Worm (Caenorhabditis elegans) whole organism, late embryonic: ENCODE data around the gene C16C8.10.

Experiments
- C08G9.2 ChIP-seq: sonication (generic microtip); optimal IDR thresholded peaks from 2 replicates; lab custom pipeline; 2016; ENCODE audit warnings: mild to moderate bottlenecking, missing genetic modification characterization, moderate library complexity, missing compliant biosample characterization
- C38D4.7 ChIP-seq: fragments of 200-800 bp; sonication (Bioruptor generic); optimal IDR thresholded peaks from 2 replicates; lab custom pipeline; 2018; ENCODE audit warnings: mild to moderate bottlenecking, missing genetic modification characterization, moderate library complexity, missing compliant biosample characterization
- F13H6.1 ChIP-seq: sonication (generic microtip); optimal IDR thresholded peaks from 2 replicates; lab custom pipeline; 2016; ENCODE audit warnings: missing genetic modification characterization, missing compliant biosample characterization
- K02D7.2 ChIP-seq: sonication (generic microtip); optimal IDR thresholded peaks from 2 replicates; lab custom pipeline; 2017; ENCODE audit warnings: mild to moderate bottlenecking, missing genetic modification characterization, missing compliant biosample characterization
- K09A11.1 ChIP-seq: sonication (generic microtip); optimal IDR thresholded peaks from 2 replicates; lab custom pipeline; 2017; ENCODE audit warnings: antibody characterized with exemption, mild to moderate bottlenecking, missing genetic modification characterization, missing compliant biosample characterization; ENCODE audit not compliant: insufficient read depth
- T23F11.4 ChIP-seq: fragments of 200-800 bp; sonication (Bioruptor generic); optimal IDR thresholded peaks from 2 replicates; lab custom pipeline; 2018; ENCODE audit warnings: mild to moderate bottlenecking, missing genetic modification characterization, missing compliant biosample characterization
- Y22D7AL.16 ChIP-seq: sonication (generic microtip); optimal IDR thresholded peaks from 2 replicates; lab custom pipeline; 2016; ENCODE audit warnings: missing genetic modification characterization, missing compliant biosample characterization
- ahr-1 ChIP-seq: sonication (generic microtip); optimal IDR thresholded peaks from 2 replicates; lab custom pipeline; 2016; ENCODE audit warnings: missing genetic modification characterization, missing compliant biosample characterization
- ceh-2 ChIP-seq: sonication (generic microtip); optimal IDR thresholded peaks from 2 replicates; lab custom pipeline; 2016; ENCODE audit warnings: missing genotype, missing genetic modification characterization, missing compliant biosample characterization
- ceh-30 ChIP-seq: fragments of 150-350 bp; optimal IDR thresholded peaks from 2 replicates; lab custom pipeline; 2014; ENCODE audit warnings: missing biosample characterization, missing genetic modification characterization
- ceh-45 ChIP-seq: fragments of 200-800 bp; sonication (Bioruptor generic); IDR thresholded peaks from 2 replicates; pipeline ENCODE4 v1.3.6; 2022; ENCODE audit warnings: missing genetic modification reagents, missing genetic modification characterization, missing compliant biosample characterization
- ceh-48 ChIP-seq: sonication (generic microtip); optimal IDR thresholded peaks from 2 replicates; lab custom pipeline; 2016; ENCODE audit warnings: missing genetic modification characterization, inconsistent platforms, missing compliant biosample characterization
- ceh-6 ChIP-seq: fragments of 200-800 bp; sonication (Bioruptor generic); optimal IDR thresholded peaks from 2 replicates; lab custom pipeline; 2018; ENCODE audit warnings: mild to moderate bottlenecking, missing genetic modification characterization, missing compliant biosample characterization
- dve-1 ChIP-seq: sonication (generic microtip); optimal IDR thresholded peaks from 2 replicates; lab custom pipeline; 2017; ENCODE audit warnings: antibody characterized with exemption, mild to moderate bottlenecking, missing genetic modification characterization, missing compliant biosample characterization
- fkh-6 ChIP-seq: sonication (generic microtip); optimal IDR thresholded peaks from 2 replicates; lab custom pipeline; 2016; ENCODE audit warnings: missing genetic modification characterization, missing compliant biosample characterization
- hlh-30 ChIP-seq: sonication (generic microtip); optimal IDR thresholded peaks from 2 replicates; lab custom pipeline; 2017; ENCODE audit warnings: antibody characterized with exemption, missing genetic modification characterization, missing compliant biosample characterization; ENCODE audit not compliant: insufficient read depth
- hlh-6 ChIP-seq: sonication (generic microtip); optimal IDR thresholded peaks from 2 replicates; lab custom pipeline; 2016; ENCODE audit warnings: missing genotype, missing genetic modification characterization, missing compliant biosample characterization
- hlh-8 ChIP-seq: sonication (generic microtip); optimal IDR thresholded peaks from 2 replicates; lab custom pipeline; 2016; ENCODE audit warnings: missing genotype, missing genetic modification characterization, missing compliant biosample characterization
- lim-6 ChIP-seq: sonication (generic microtip); optimal IDR thresholded peaks from 2 replicates; lab custom pipeline; 2016; ENCODE audit warnings: missing genetic modification characterization, missing compliant biosample characterization
- lin-11 ChIP-seq: fragments of 200-800 bp; sonication (Bioruptor generic); optimal IDR thresholded peaks from 2 replicates; lab custom pipeline; 2018; ENCODE audit warnings: mild to moderate bottlenecking, missing genetic modification characterization, missing compliant biosample characterization
- madf-2 ChIP-seq: sonication (generic microtip); optimal IDR thresholded peaks from 2 replicates; lab custom pipeline; 2017; ENCODE audit warnings: missing genetic modification characterization, missing compliant biosample characterization
- nfya-1 ChIP-seq: sonication (generic microtip); optimal IDR thresholded peaks from 2 replicates; lab custom pipeline; 2017; ENCODE audit warnings: missing genetic modification characterization, mild to moderate bottlenecking, missing compliant biosample characterization, antibody characterized with exemption, moderate library complexity
- nhr-232 ChIP-seq: sonication (generic microtip); optimal IDR thresholded peaks from 2 replicates; lab custom pipeline; 2016; ENCODE audit warnings: missing genetic modification characterization, missing compliant biosample characterization
- odd-2 ChIP-seq: sonication (generic microtip); optimal IDR thresholded peaks from 2 replicates; lab custom pipeline; 2017; ENCODE audit warnings: antibody characterized with exemption, mild to moderate bottlenecking, missing genetic modification characterization, missing compliant biosample characterization
- pag-3 ChIP-seq: sonication (generic microtip); optimal IDR thresholded peaks from 2 replicates; lab custom pipeline; 2016; ENCODE audit warnings: missing compliant biosample characterization, missing genetic modification characterization, borderline replicate concordance
- pat-9 ChIP-seq: fragments of 200-800 bp; sonication (Bioruptor generic); optimal IDR thresholded peaks from 2 replicates; lab custom pipeline; 2018; ENCODE audit warnings: mild to moderate bottlenecking, missing genetic modification characterization, moderate library complexity, missing compliant biosample characterization
- pax-1 ChIP-seq: fragments of 150-350 bp; optimal IDR thresholded peaks from 2 replicates; lab custom pipeline; 2014; ENCODE audit warnings: missing biosample characterization, missing genetic modification characterization
- pha-4 ChIP-seq: fragments of 150-350 bp; optimal IDR thresholded peaks from 2 replicates; lab custom pipeline; 2018; ENCODE audit warnings: missing biosample characterization, missing genetic modification reagents, missing genetic modification characterization
- pqm-1 ChIP-seq: sonication (generic microtip); optimal IDR thresholded peaks from 2 replicates; lab custom pipeline; 2016; ENCODE audit warnings: missing genetic modification characterization, missing compliant biosample characterization
- sdc-2 ChIP-seq: sonication (generic microtip); optimal IDR thresholded peaks from 2 replicates; lab custom pipeline; 2016; ENCODE audit warnings: missing genotype, missing genetic modification characterization, missing compliant biosample characterization
- sox-2 ChIP-seq: fragments of 200-800 bp; sonication (Bioruptor generic); IDR thresholded peaks from 2 replicates; pipeline ENCODE4 v1.3.6; 2022; ENCODE audit warnings: missing genetic modification reagents, missing genetic modification characterization, missing compliant biosample characterization
- syd-9 ChIP-seq: sonication (generic microtip); optimal IDR thresholded peaks from 2 replicates; lab custom pipeline; 2016; ENCODE audit warnings: mild to moderate bottlenecking, missing genetic modification characterization, moderate library complexity, missing compliant biosample characterization
- tbx-2 ChIP-seq: sonication (generic microtip); optimal IDR thresholded peaks from 2 replicates; lab custom pipeline; 2016; ENCODE audit warnings: missing genetic modification characterization, missing compliant biosample characterization
- ttx-3 ChIP-seq: sonication (generic microtip); optimal IDR thresholded peaks from 2 replicates; lab custom pipeline; 2016; ENCODE audit warnings: missing genetic modification reagents, missing genetic modification characterization, missing compliant biosample characterization
- unc-55 ChIP-seq: sonication (generic microtip); optimal IDR thresholded peaks from 2 replicates; lab custom pipeline; 2017; ENCODE audit warnings: missing biosample characterization, missing genetic modification reagents, missing genetic modification characterization
- unc-86 ChIP-seq: sonication (generic microtip); optimal IDR thresholded peaks from 2 replicates; lab custom pipeline; 2016; ENCODE audit warnings: missing genetic modification characterization, missing compliant biosample characterization
- zip-5 ChIP-seq: sonication (generic microtip); optimal IDR thresholded peaks from 2 replicates; lab custom pipeline; 2016; ENCODE audit warnings: missing genetic modification characterization, missing compliant biosample characterization
- ztf-16 ChIP-seq: sonication (generic microtip); optimal IDR thresholded peaks from 2 replicates; lab custom pipeline; 2017; ENCODE audit warnings: missing genetic modification characterization, missing compliant biosample characterization

The C16C8.10 gene

ce11 chrII:3425433-3425832 is 39.0 kb downstream of the C16C8.10 start, which contains the start of gene nep-11:
TSS of gene nep-11 (minus strand) at chrII:3425533.
- no peak for TF ChIP-seq ceh-30 (tag; lab: Kevin White, UChicago)
- no peak for TF ChIP-seq syd-9
- TF ChIP-seq ceh-2, result no peak
- no peak for TF ChIP-seq F13H6.1 (tag; lab: Kevin White, UChicago)
- TF ChIP-seq tbx-2 (tag; lab: Kevin White, UChicago), result no peak
- no peak for TF ChIP-seq hlh-6 (tag; lab: Kevin White, UChicago)
- no peak for TF ChIP-seq dve-1 (tag; lab: Kevin White, UChicago)
- TF ChIP-seq ahr-1 (tag; lab: Kevin White, UChicago), result no peak
- no peak for TF ChIP-seq C08G9.2 (tag; lab: Kevin White, UChicago)
- no peak for TF ChIP-seq nhr-232
- TF ChIP-seq unc-55 (GFP tag; lab: Kevin White, UChicago), result no peak
- no peak for TF ChIP-seq nfya-1 (tag; lab: Kevin White, UChicago)
- TF ChIP-seq K02D7.2 (tag; lab: Kevin White, UChicago), result no peak
- TF ChIP-seq zip-5 (tag; lab: Kevin White, UChicago), result no peak
- no peak for TF ChIP-seq ceh-45 (GFP tag; lab: Robert Waterston, UW)
- TF ChIP-seq pqm-1, result no peak
- TF ChIP-seq lin-11 (tag; lab: Kevin White, UChicago), result no peak
- no peak for TF ChIP-seq ttx-3 (tag; lab: Kevin White, UChicago)

- no peak for TF ChIP-seq hlh-8 (tag; lab: Kevin White, UChicago)
- no peak for TF ChIP-seq ceh-45 (GFP tag; lab: Robert Waterston, UW)
- no peak for TF ChIP-seq T23F11.4 (GFP tag; lab: Kevin White, UChicago)
- no peak for TF ChIP-seq pax-1
- TF ChIP-seq K09A11.1 (tag; lab: Kevin White, UChicago), result no peak
- TF ChIP-seq hlh-30 (tag; lab: Kevin White, UChicago), result no peak
- TF ChIP-seq ceh-2, result no peak
- no peak for TF ChIP-seq ceh-48 (tag; lab: Kevin White, UChicago)
- TF ChIP-seq K02D7.2 (tag; lab: Kevin White, UChicago), result no peak
- TF ChIP-seq sdc-2 (tag; lab: Kevin White, UChicago), result no peak
- TF ChIP-seq ztf-16 (tag; lab: Kevin White, UChicago), result no peak
These were observed 41.5 kb downstream of the C16C8.10 start for ce11 chrII:3422938-3423337.

- no peak for TF ChIP-seq tbx-2 (tag; lab: Kevin White, UChicago)
- no peak for TF ChIP-seq pag-3 (tag; lab: Kevin White, UChicago)
- TF ChIP-seq fkh-6, result no peak
- no peak for TF ChIP-seq C38D4.7
- no peak for TF ChIP-seq pha-4 (tag; lab: Kevin White, UChicago)
- TF ChIP-seq K02D7.2 (tag; lab: Kevin White, UChicago), result no peak
- no peak for TF ChIP-seq hlh-8 (tag; lab: Kevin White, UChicago)
- no peak for TF ChIP-seq ztf-16 (tag; lab: Kevin White, UChicago)
- TF ChIP-seq K09A11.1 (tag; lab: Kevin White, UChicago), result no peak
These were observed 48.0 kb downstream of the C16C8.10 start, which contains the start of gene nep-6 for ce11 chrII:3416528-3416927. TSS of gene nep-6 (plus strand) at chrII:3416828.

- TF ChIP-seq ttx-3 (tag; lab: Kevin White, UChicago), result no peak
- TF ChIP-seq pat-9 (tag; lab: Kevin White, UChicago), result no peak
- TF ChIP-seq sox-2 (GFP tag; lab: Robert Waterston, UW), result no peak
- TF ChIP-seq lim-6 (tag; lab: Kevin White, UChicago), result no peak
- no peak for TF ChIP-seq lin-11 (tag; lab: Kevin White, UChicago)
- TF ChIP-seq odd-2 (tag; lab: Kevin White, UChicago), result no peak
- no peak for TF ChIP-seq K02D7.2 (tag; lab: Kevin White, UChicago)
- no peak for TF ChIP-seq Y22D7AL.16 (tag; lab: Kevin White, UChicago)
- TF ChIP-seq hlh-8 (tag; lab: Kevin White, UChicago), result no peak
- TF ChIP-seq ceh-6 (GFP tag; lab: Kevin White, UChicago), result no peak
- no peak for TF ChIP-seq unc-86 (tag; lab: Kevin White, UChicago)
- no peak for TF ChIP-seq madf-2
- TF ChIP-seq ztf-16 (tag; lab: Kevin White, UChicago), result no peak
- TF ChIP-seq, all 69 proteins: peak for 0
These were observed 50.0 kb downstream of the C16C8.10 start, which contains the start of the genes F18A12.7 and F18A12.2 for ce11 chrII:3414383-3414910. TSS of gene F18A12.7 (minus strand) at chrII:3414483. TSS of gene F18A12.2 (plus strand) at chrII:3414860.
